Worm (Caenorhabditis elegans): Measurements from ENCODE around the gene rpn-11.

Gene rpn-11

ce11 chrII:4071075-4071474, 26.7 kb upstream of the rpn-11 start:
- TF ChIP-seq set-16 (GFP tag; IDR thresholded peaks at IDR 0.05) = peak; percentile 68
- no peak for TF ChIP-seq dve-1 (tag; optimal IDR thresholded peaks at IDR 0.05; ENCODE audit: insufficient read depth)

DNA sequence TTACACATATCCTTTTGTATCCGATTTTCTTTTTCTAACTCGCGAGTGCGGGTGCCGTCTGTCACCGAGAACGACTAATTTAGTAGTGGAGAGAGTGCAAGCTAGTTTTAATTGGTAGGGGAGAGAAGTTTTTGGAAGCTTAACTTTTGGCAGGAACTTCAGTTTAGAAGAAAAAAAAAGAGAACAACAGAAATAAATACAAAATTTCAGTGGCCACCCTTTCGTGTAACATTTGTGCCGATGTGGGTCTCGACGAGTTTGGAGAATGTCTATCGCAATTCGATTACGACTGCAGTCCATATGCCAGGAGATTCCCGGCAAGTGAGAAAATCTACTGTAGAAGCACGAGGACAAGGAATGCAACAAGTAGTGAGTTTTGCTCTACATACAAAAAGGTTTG, 23.8 kb upstream of the rpn-11 start:
- TF ChIP-seq aha-1 (tag) (peak; percentile 92), F26F4.8 (GFP tag; conservative IDR thresholded peaks at IDR 0.05) (no peak)

DNA sequence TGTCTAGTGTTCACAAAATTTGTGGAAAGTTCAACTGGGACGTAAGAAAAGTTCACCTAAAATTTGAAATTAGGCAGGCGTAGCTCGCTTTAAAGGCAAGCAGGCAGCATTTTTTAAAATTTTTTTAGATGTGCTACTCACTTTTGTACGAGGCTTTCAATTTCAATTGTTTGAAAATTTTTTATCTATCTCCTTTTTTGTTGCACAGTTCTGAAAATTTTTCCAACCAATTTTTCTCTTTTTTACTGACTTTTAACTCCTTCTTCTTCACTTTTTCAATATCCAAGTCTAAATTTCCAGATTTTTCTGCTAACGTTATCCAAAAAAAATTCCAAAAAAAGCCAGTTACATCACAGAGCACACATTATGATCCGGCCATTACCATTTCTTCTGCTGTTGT, 22.9 kb upstream of the rpn-11 start, which contains the start of gene W06A11.1:
TSS of gene W06A11.1 (plus strand) at position 301 of the 400 bp plus-strand sequence.
- TF ChIP-seq set-16 (GFP tag; IDR thresholded peaks at IDR 0.05) (no peak), T20F7.1 (GFP tag; optimal IDR thresholded peaks at IDR 0.05) (no peak), F10B5.3 (tag; optimal IDR thresholded peaks at IDR 0.05) (no peak), nhr-10 (tag; optimal IDR thresholded peaks at IDR 0.05) (no peak), D1046.2 (GFP tag; IDR thresholded peaks at IDR 0.05) (no peak), mxl-3 (GFP tag; optimal IDR thresholded peaks at IDR 0.05) (no peak), attf-4 (tag; optimal IDR thresholded peaks at IDR 0.05) (no peak), spr-3 (GFP tag; optimal IDR thresholded peaks at IDR 0.05) (no peak), daf-16 (GFP tag; optimal IDR thresholded peaks at IDR 0.05) (no peak), daf-16 (tag; optimal IDR thresholded peaks at IDR 0.05) (no peak), T26A8.4 (GFP tag; IDR thresholded peaks at IDR 0.05) (no peak), madf-9 (GFP tag; conservative IDR thresholded peaks at IDR 0.05) (no peak), unc-39 (tag; optimal IDR thresholded peaks at IDR 0.05) (no peak), lin-39 (tag; optimal IDR thresholded peaks at IDR 0.05) (no peak), mdl-1 (tag; optimal IDR thresholded peaks at IDR 0.05) (no peak), Y75B8A.6 (GFP tag; IDR thresholded peaks at IDR 0.05) (no peak), hmg-1.1 (GFP tag; IDR thresholded peaks at IDR 0.05) (no peak), duxl-1 (tag; optimal IDR thresholded peaks at IDR 0.05; ENCODE audit: poor library complexity) (no peak), ceh-20 (GFP tag; IDR thresholded peaks at IDR 0.05) (no peak)

- TF ChIP-seq ZK546.5 (tag; optimal IDR thresholded peaks at IDR 0.05) (no peak), pha-4 (GFP tag; IDR thresholded peaks at IDR 0.05) (no peak), pha-4 (tag; optimal IDR thresholded peaks at IDR 0.05) (no peak), lsy-2 (tag; optimal IDR thresholded peaks at IDR 0.05) (no peak), unc-130 (GFP tag; optimal IDR thresholded peaks at IDR 0.05) (no peak), Y48G9A.11 (GFP tag; IDR thresholded peaks at IDR 0.05) (no peak), ZK337.2 (GFP tag; IDR thresholded peaks at IDR 0.05) (no peak), zip-2 (tag; optimal IDR thresholded peaks at IDR 0.05) (no peak), F49E8.2 (tag; optimal IDR thresholded peaks at IDR 0.05; ENCODE audit: borderline replicate concordance) (no peak), snpc-4 (tag; optimal IDR thresholded peaks at IDR 0.05) (no peak)
Measured at ce11 chrII:4063997-4064396, 19.7 kb upstream of the rpn-11 start, which contains the start of gene fbxb-118. fbxb-118 (minus strand) TSS chrII:4064097.

ce11 chrII:4062477-4062876, 18.1 kb upstream of the rpn-11 start, which contains the start of gene gadr-4:
gadr-4 (minus strand) TSS chrII:4062577.
- TF ChIP-seq set-16 (GFP tag; IDR thresholded peaks at IDR 0.05) = no peak
- TF ChIP-seq skn-1 (tag; optimal IDR thresholded peaks at IDR 0.05) = no peak
- TF ChIP-seq aha-1 (tag) = no peak
- no peak for TF ChIP-seq Y5F2A.4 (GFP tag; optimal IDR thresholded peaks at IDR 0.05)

- peak; percentile 27; the same call in 1 of the 2 replicates for TF ChIP-seq Y48G9A.11 (GFP tag; IDR thresholded peaks at IDR 0.05)
Measured at ce11 chrII:4051196-4051595, 6.8 kb upstream of the rpn-11 start.

Data from whole organism, L4 larva.